Worm (Caenorhabditis elegans) whole organism, young adult: ENCODE results near the gene F55G11.10.

ENCODE experiments used
- B0336.3 ChIP-seq: fragments of 200-800 bp; sonication (Bioruptor generic); IDR thresholded peaks from 2 replicates; pipeline ENCODE4 v1.3.6; 2022; ENCODE audit warnings: missing genetic modification characterization, missing compliant biosample characterization
- ama-1 ChIP-seq, 3 experiments: fragments of 150-350 bp in 1 of 3; sonication (generic microtip) in 2 of 3; optimal IDR thresholded peaks; 2 replicates each; lab custom pipeline; 2014 to 2018; ENCODE audit warnings: missing biosample characterization in 2 of 3, missing genetic modification characterization in 2 of 3, missing genetic modification reagents in 2 of 3
- bed-2 ChIP-seq: fragments of 200-800 bp; sonication (Bioruptor generic); IDR thresholded peaks from 2 replicates; pipeline ENCODE4 v1.3.6; 2022; ENCODE audit warnings: missing genetic modification reagents, missing genetic modification characterization, missing compliant biosample characterization
- hmg-20 ChIP-seq: fragments of 200-800 bp; sonication (Bioruptor generic); IDR thresholded peaks from 2 replicates; pipeline ENCODE4 v1.3.6; 2022; ENCODE audit warnings: missing genetic modification reagents, missing genetic modification characterization, missing compliant biosample characterization

DNA sequence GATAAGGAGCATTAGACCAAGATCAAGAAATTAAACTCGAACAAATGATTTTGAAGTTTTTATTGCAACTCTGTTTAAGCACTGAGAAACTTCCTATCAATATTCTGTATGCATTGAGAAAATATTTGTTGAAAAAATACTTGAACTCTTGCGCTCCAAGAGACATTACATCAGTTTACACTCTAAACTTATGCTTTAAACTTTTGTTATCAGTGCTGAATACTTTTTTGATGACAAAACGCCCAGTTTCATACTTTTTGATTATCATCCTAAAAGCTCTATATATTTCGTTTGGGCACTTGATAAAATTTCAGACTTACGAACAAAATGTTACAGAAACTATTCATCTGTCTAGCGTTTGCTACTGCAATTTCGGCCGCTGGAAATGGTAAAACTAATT is 27.4 kb downstream of the F55G11.10 start, which contains the start of gene dod-17:
- TF ChIP-seq hmg-20 (GFP tag; lab: Robert Waterston, UW) (no peak), ama-1 (optimal IDR thresholded peaks at IDR 0.05; lab: Kevin White, UChicago) (no peak), ama-1 (GFP tag; optimal IDR thresholded peaks at IDR 0.05; lab: Kevin White, UChicago) (no peak), B0336.3 (GFP tag; lab: Robert Waterston, UW) (no peak), bed-2 (GFP tag; lab: Robert Waterston, UW) (no peak)
